Worm (Caenorhabditis elegans) whole organism, L2 larva: ENCODE data around the gene Y39A1A.18.

Source experiments
- ceh-16 ChIP-seq: fragments of 150-350 bp; optimal IDR thresholded peaks from 2 replicates; lab custom pipeline; 2014; ENCODE audit warnings: missing biosample characterization, missing genetic modification characterization
- crh-2 ChIP-seq: sonication (generic microtip); optimal IDR thresholded peaks from 2 replicates; lab custom pipeline; 2017; ENCODE audit warnings: missing biosample characterization, missing genetic modification characterization
- dmd-4 ChIP-seq: sonication (generic microtip); optimal IDR thresholded peaks from 2 replicates; lab custom pipeline; 2017; ENCODE audit warnings: missing biosample characterization, missing genetic modification characterization
- egl-27 ChIP-seq: sonication (generic microtip); optimal IDR thresholded peaks from 3 replicates; lab custom pipeline; 2017; ENCODE audit warnings: missing biosample characterization, missing genetic modification reagents, missing genetic modification characterization
- lin-13 ChIP-seq: fragments of 150-350 bp; optimal IDR thresholded peaks from 2 replicates; lab custom pipeline; 2014; ENCODE audit warnings: missing biosample characterization, missing genetic modification reagents, missing genetic modification characterization
- nhr-23 ChIP-seq: fragments of 150-350 bp; optimal IDR thresholded peaks from 2 replicates; lab custom pipeline; 2014; ENCODE audit warnings: missing biosample characterization, missing genetic modification reagents, missing genetic modification characterization
- nhr-77 ChIP-seq: fragments of 150-350 bp; optimal IDR thresholded peaks from 2 replicates; lab custom pipeline; 2014; ENCODE audit warnings: missing biosample characterization, missing genetic modification characterization
- snpc-4 ChIP-seq: fragments of 150-350 bp; optimal IDR thresholded peaks from 2 replicates; lab custom pipeline; 2014; ENCODE audit warnings: missing biosample characterization, missing genetic modification characterization
- unc-55 ChIP-seq: fragments of 150-350 bp; sonication (generic microtip); optimal IDR thresholded peaks from 3 replicates; lab custom pipeline; 2014; ENCODE audit warnings: missing biosample characterization, missing genetic modification reagents, missing genetic modification characterization
- unc-62 ChIP-seq: fragments of 150-350 bp; optimal IDR thresholded peaks from 2 replicates; lab custom pipeline; 2014; ENCODE audit warnings: missing biosample characterization, missing genetic modification reagents, missing genetic modification characterization
- zag-1 ChIP-seq: fragments of 150-350 bp; optimal IDR thresholded peaks from 2 replicates; lab custom pipeline; 2014; ENCODE audit warnings: missing biosample characterization, missing genetic modification characterization
- ztf-4 ChIP-seq: fragments of 150-350 bp; optimal IDR thresholded peaks from 2 replicates; lab custom pipeline; 2014; ENCODE audit warnings: missing biosample characterization, missing genetic modification characterization

ce11 chrIII:10652833-10653232 is 41.5 kb downstream of the Y39A1A.18 start:
- no peak for TF ChIP-seq nhr-23 (tag; lab: Kevin White, UChicago)
- no peak for TF ChIP-seq dmd-4 (tag; lab: Kevin White, UChicago)
- TF ChIP-seq nhr-77 (tag; lab: Kevin White, UChicago): no peak
- no peak for TF ChIP-seq ceh-16 (tag; lab: Kevin White, UChicago)
- no peak for TF ChIP-seq egl-27 (tag; lab: Kevin White, UChicago)
- TF ChIP-seq lin-13 (GFP tag; lab: Kevin White, UChicago): no peak
- no peak for TF ChIP-seq unc-62 (GFP tag; lab: Kevin White, UChicago)
- no peak for TF ChIP-seq unc-55 (GFP tag; lab: Kevin White, UChicago)
- no peak for TF ChIP-seq crh-2 (tag; lab: Kevin White, UChicago)
- TF ChIP-seq ztf-4 (tag; lab: Kevin White, UChicago): no peak
- no peak for TF ChIP-seq zag-1
- no peak for TF ChIP-seq snpc-4 (tag; lab: Kevin White, UChicago)
